Worm (Caenorhabditis elegans) whole organism, L4/young adult: Measurements from ENCODE around the gene ech-9.

ENCODE experiments used
- W03F9.2 ChIP-seq: fragments of 150-350 bp; optimal IDR thresholded peaks from 2 replicates; lab custom pipeline; 2014; ENCODE audit warnings: missing biosample characterization, missing genetic modification characterization
- dao-5 ChIP-seq: sonication (generic microtip); optimal IDR thresholded peaks from 2 replicates; lab custom pipeline; 2016; ENCODE audit warnings: missing genotype, missing genetic modification characterization, moderate library complexity, missing compliant biosample characterization
- him-1 ChIP-seq: sonication (generic microtip); optimal IDR thresholded peaks from 2 replicates; lab custom pipeline; 2016; ENCODE audit warnings: missing genotype, missing genetic modification reagents, missing genetic modification characterization, missing compliant biosample characterization

Gene ech-9

DNA sequence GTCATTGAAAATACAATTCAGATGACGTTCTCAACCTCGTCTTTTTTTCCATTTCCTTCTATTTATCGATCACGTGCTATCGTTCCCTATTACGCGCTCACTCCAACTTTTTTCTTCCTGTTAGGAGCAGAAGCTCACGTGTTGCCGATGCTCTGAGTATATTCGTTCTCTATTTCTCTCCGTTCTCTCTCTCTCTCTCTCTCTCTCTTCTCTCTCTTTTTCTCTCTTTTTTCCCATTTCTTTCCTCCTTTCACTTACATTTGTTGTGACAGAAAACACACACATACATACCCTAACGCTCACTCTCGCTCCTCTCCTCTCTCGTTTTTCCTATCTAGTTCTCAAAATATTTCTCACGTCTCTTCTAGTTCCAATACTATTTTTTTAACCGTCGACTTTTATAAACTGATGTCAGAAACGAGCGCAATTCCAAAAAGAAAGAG lies 17.2 kb upstream of the ech-9 start:
- TF ChIP-seq dao-5 (tag; lab: Kevin White, UChicago) (no peak), W03F9.2 (tag; lab: Kevin White, UChicago) (peak; percentile 69), him-1 (tag; lab: Kevin White, UChicago) (peak; percentile 83)

- no peak for TF ChIP-seq dao-5 (tag; lab: Kevin White, UChicago)
- TF ChIP-seq W03F9.2 (tag; lab: Kevin White, UChicago): no peak
- TF ChIP-seq him-1 (tag; lab: Kevin White, UChicago): no peak
Observed at ce11 chrIV:10251764-10252163, 16.6 kb upstream of the ech-9 start.

DNA sequence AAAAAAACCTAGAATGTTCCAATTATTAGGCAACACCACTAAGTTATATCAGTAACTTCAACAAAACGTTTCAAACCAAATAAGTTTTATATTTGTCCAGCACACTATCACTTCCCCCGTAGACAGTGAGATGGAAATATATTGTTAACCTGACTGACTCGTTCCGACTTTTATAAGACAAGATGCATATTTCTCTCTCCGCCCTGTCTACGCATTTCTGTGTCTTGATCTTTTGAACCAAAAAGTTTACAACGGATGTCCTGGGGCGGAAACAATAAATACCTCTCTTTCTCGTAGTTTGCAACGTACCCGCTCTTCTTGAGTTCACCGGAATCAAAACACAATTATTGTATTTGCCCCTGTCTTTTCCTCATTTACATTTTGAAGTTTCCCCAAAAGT lies 16.1 kb upstream of the ech-9 start:
- TF ChIP-seq W03F9.2 (tag; lab: Kevin White, UChicago) (no peak), him-1 (tag; lab: Kevin White, UChicago) (no peak)

ce11 chrIV:10250577-10251075 lies 15.5 kb upstream of the ech-9 start, which contains the start of gene daf-14:
Gene daf-14 (plus strand): TSS chrIV:10250627.
- TF ChIP-seq dao-5 (tag; lab: Kevin White, UChicago) (no peak), him-1 (tag; lab: Kevin White, UChicago) (no peak), W03F9.2 (tag; lab: Kevin White, UChicago) (no peak)

DNA sequence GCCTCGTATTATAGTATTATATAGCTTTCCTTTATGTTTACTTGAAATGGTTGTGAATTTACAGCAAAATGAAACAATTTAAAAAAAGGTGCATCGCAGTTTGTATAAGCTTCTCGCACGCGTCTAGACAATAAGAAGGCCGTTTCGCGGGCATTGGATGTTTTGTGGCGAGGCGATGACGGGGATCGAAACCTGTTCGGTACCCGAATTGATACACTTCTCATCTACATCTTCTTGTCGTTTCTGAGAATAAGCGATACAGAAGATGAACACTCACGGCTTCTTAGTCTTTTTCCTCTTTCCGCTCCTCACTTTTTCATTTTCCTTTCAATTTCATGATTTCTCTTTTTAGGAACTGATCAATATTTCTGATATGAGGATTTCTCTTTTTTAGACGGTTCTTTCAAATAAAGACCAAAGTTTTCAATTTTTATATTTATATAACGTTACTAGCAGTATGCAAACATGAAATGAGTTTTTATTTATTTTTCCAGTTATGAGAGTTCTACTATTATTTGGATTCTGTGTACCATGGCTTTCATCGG lies 10.6 kb upstream of the ech-9 start, which contains the start of gene F01G10.10:
Gene F01G10.10 (plus strand): TSS at position 495 of the 545 bp plus-strand sequence.
- TF ChIP-seq dao-5 (tag; lab: Kevin White, UChicago): no peak
- TF ChIP-seq him-1 (tag; lab: Kevin White, UChicago): no peak
- no peak for TF ChIP-seq W03F9.2 (tag; lab: Kevin White, UChicago)

DNA sequence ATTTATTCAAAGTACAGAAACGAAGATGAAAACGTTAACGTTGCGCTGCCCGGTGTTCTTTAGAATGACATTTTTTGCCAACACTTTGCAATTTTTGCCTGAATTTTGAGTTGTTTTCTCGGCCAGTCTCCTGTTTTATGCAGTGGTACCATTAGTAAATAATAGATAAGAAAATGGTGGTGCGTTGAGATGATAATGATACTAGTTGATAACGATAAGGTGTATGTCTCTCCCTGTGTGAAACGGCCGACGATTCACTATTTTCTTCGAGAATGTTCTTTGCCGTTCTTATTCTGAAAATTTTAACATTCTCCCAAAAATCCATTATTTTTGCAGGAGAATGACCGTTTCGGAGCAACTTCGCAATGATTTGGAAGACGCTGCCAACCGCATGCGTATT lies 8.1 kb upstream of the ech-9 start, which contains the start of gene tkt-1:
Gene tkt-1 (plus strand): TSS at position 337 of the 400 bp plus-strand sequence.
- TF ChIP-seq W03F9.2 (tag; lab: Kevin White, UChicago) (no peak), dao-5 (tag; lab: Kevin White, UChicago) (no peak), him-1 (tag; lab: Kevin White, UChicago) (no peak)

ce11 chrIV:10242458-10243123 lies 7.5 kb upstream of the ech-9 start:
- TF ChIP-seq dao-5 (tag; lab: Kevin White, UChicago) (no peak), W03F9.2 (tag; lab: Kevin White, UChicago) (no peak), him-1 (tag; lab: Kevin White, UChicago) (no peak)

DNA sequence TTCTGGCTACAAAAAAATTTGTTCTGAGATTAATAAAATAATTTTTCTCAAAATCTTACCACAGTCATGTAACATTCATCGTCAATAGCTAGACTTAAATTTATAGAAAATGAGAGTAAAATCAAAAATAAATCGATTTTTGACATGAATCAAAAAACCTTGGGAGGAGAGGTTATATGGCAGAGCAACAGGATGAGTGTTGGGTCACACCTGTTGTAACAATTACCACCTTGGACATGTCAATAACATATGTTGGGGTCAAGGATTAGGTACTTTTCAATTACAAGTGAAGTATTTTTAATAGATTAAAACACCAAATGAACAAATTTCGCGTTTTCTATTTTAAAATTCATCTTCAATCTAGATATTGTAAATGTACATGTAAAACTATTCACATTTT lies 6.5 kb upstream of the ech-9 start, which contains the start of gene lipl-7:
Gene lipl-7 (minus strand): TSS at position 165 of the 400 bp plus-strand sequence.
- TF ChIP-seq dao-5 (tag; lab: Kevin White, UChicago) (no peak), him-1 (tag; lab: Kevin White, UChicago) (no peak), W03F9.2 (tag; lab: Kevin White, UChicago) (no peak)

- no peak for TF ChIP-seq him-1 (tag; lab: Kevin White, UChicago)
- TF ChIP-seq dao-5 (tag; lab: Kevin White, UChicago): no peak
- TF ChIP-seq W03F9.2 (tag; lab: Kevin White, UChicago): no peak
Observed at ce11 chrIV:10239045-10239444, 3.9 kb upstream of the ech-9 start, which contains the start of gene ech-8. Gene ech-8 (minus strand): TSS chrIV:10239176.

- no peak for TF ChIP-seq W03F9.2 (tag; lab: Kevin White, UChicago)
- no peak for TF ChIP-seq dao-5 (tag; lab: Kevin White, UChicago)
- TF ChIP-seq him-1 (tag; lab: Kevin White, UChicago): no peak
Observed at ce11 chrIV:10236106-10236505, 977 bp upstream of the ech-9 start.

ce11 chrIV:10232456-10232855 lies 2.7 kb downstream of the ech-9 start, which contains the start of gene F01G10.4:
Gene F01G10.4 (minus strand): TSS chrIV:10232556.
- TF ChIP-seq him-1 (tag; lab: Kevin White, UChicago) (no peak), W03F9.2 (tag; lab: Kevin White, UChicago) (no peak), dao-5 (tag; lab: Kevin White, UChicago) (no peak)

DNA sequence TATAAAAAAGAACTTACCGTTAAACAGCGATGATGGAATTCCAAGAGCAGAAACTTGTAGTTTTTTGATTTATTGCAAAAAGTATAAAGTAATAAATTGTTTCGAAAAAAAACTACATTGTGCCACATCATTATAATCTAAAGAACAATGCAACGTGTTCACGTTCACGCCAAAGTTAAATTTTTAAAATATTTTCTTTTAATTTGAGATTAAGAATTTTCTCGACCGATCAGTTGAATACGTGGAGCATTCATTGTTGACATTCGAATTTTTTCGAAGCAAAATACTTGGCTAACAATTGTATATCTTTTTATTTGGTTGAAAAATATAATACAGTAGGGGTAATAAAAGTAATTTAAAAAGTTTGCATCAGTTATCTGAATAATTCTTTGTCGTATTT lies 4.2 kb downstream of the ech-9 start, which contains the start of gene F01G10.5:
Gene F01G10.5 (minus strand): TSS at position 101 of the 400 bp plus-strand sequence.
- TF ChIP-seq dao-5 (tag; lab: Kevin White, UChicago): no peak

ce11 chrIV:10227534-10227933 lies 7.6 kb downstream of the ech-9 start, which contains the start of gene F01G10.6:
Gene F01G10.6 (minus strand): TSS chrIV:10227634.
- TF ChIP-seq him-1 (tag; lab: Kevin White, UChicago): no peak
- TF ChIP-seq W03F9.2 (tag; lab: Kevin White, UChicago): no peak
- no peak for TF ChIP-seq dao-5 (tag; lab: Kevin White, UChicago)
